Worm (Caenorhabditis elegans) whole organism, young adult: ENCODE measurements around the gene aptf-3.

Experiments
- B0336.3 ChIP-seq: fragments of 200-800 bp; sonication (Bioruptor generic); IDR thresholded peaks from 2 replicates; pipeline ENCODE4 v1.3.6; 2022; ENCODE audit warnings: missing genetic modification characterization, missing compliant biosample characterization
- F57C9.4 ChIP-seq: sonication (generic microtip); optimal IDR thresholded peaks from 2 replicates; lab custom pipeline; 2017; ENCODE audit warnings: mild to moderate bottlenecking, missing genetic modification characterization, missing compliant biosample characterization
- Y53G8AR.9 ChIP-seq: fragments of 200-800 bp; sonication (Bioruptor generic); conservative IDR thresholded peaks from 2 replicates; pipeline ENCODE4 v1.3.6; 2022; ENCODE audit warnings: missing genetic modification reagents, missing genetic modification characterization, missing compliant biosample characterization
- ama-1 ChIP-seq, 3 experiments: fragments of 150-350 bp in 1 of 3; sonication (generic microtip) in 2 of 3; optimal IDR thresholded peaks; 2 replicates each; lab custom pipeline; 2014 to 2018; ENCODE audit warnings: missing biosample characterization in 2 of 3, missing genetic modification characterization in 2 of 3, missing genetic modification reagents in 2 of 3
- cebp-1 ChIP-seq, 2 experiments: fragments of 200-800 bp in 1 of 2; sonication (Bioruptor generic) in 1 of 2; sonication (generic microtip) in 1 of 2; IDR thresholded peaks in 1 of 2; optimal IDR thresholded peaks in 1 of 2; 2 replicates each; pipeline versions ENCODE4 v1.3.6 to Lab custom; 2017 to 2022; ENCODE audit warnings: missing compliant biosample characterization in 2 of 2, missing genetic modification characterization in 2 of 2, mild to moderate bottlenecking in 1 of 2, missing genetic modification reagents in 1 of 2, moderate library complexity in 1 of 2
- cebp-2 ChIP-seq: fragments of 200-800 bp; sonication (Bioruptor generic); IDR thresholded peaks from 2 replicates; pipeline ENCODE4 v1.3.6; 2022; ENCODE audit warnings: missing genetic modification characterization, missing compliant biosample characterization
- egl-44 ChIP-seq: fragments of 200-800 bp; sonication (Bioruptor generic); IDR thresholded peaks from 2 replicates; pipeline ENCODE4 v1.3.6; 2022; ENCODE audit warnings: missing genetic modification reagents, missing genetic modification characterization, missing compliant biosample characterization
- hmg-20 ChIP-seq: fragments of 200-800 bp; sonication (Bioruptor generic); IDR thresholded peaks from 2 replicates; pipeline ENCODE4 v1.3.6; 2022; ENCODE audit warnings: missing genetic modification reagents, missing genetic modification characterization, missing compliant biosample characterization
- snpc-4 ChIP-seq, 5 experiments: fragments of 150-350 bp in 1 of 5; sonication (generic microtip) in 4 of 5; optimal IDR thresholded peaks; 2 replicates each; lab custom pipeline; 2014 to 2018; ENCODE audit warnings: missing genetic modification characterization in 5 of 5, missing biosample characterization in 3 of 5, antibody characterized with exemption in 2 of 5, mild to moderate bottlenecking in 2 of 5, missing compliant biosample characterization in 2 of 5, missing genotype in 2 of 5, moderate library complexity in 2 of 5, missing genetic modification reagents in 1 of 5
- ztf-25 ChIP-seq: fragments of 200-800 bp; sonication (Bioruptor generic); IDR thresholded peaks from 2 replicates; pipeline ENCODE4 v1.3.6; 2022; ENCODE audit warnings: missing genetic modification reagents, missing genetic modification characterization, missing compliant biosample characterization

DNA sequence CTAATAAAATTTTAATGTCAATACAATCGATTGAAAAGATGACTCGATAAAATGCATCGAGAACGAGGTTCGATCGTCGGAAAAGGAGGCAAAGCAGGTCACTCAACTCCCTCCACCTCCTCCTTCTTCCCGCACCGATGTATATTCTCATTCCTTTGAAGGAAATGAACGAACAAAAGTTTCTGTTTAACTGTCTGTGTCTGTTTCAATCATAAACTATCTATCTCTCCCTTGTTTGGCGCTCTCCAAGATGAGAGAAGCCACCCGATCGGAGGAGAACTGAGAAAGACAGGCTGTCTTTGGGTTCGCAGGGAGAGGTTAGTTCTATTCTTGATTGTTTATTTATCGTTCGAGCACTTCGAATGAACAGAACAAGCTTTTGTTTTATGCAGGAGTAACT, 47.1 kb downstream of the aptf-3 start, which contains the start of gene D2085.7:
- no peak for TF ChIP-seq ama-1 (optimal IDR thresholded peaks at IDR 0.05; lab: Kevin White, UChicago)
- no peak for TF ChIP-seq ama-1 (GFP tag; optimal IDR thresholded peaks at IDR 0.05; lab: Kevin White, UChicago)
- no peak for TF ChIP-seq snpc-4 (GFP tag; optimal IDR thresholded peaks at IDR 0.05; lab: Kevin White, UChicago)
- TF ChIP-seq snpc-4 (tag; optimal IDR thresholded peaks at IDR 0.05; lab: Kevin White, UChicago) = no peak
- no peak for TF ChIP-seq ztf-25 (GFP tag; lab: Robert Waterston, UW)
- TF ChIP-seq F57C9.4 (tag; lab: Kevin White, UChicago) = no peak
- no peak for TF ChIP-seq hmg-20 (GFP tag; lab: Robert Waterston, UW)
- no peak for TF ChIP-seq cebp-1 (GFP tag; IDR thresholded peaks at IDR 0.05; lab: Robert Waterston, UW)
- no peak for TF ChIP-seq cebp-1 (tag; optimal IDR thresholded peaks at IDR 0.05; lab: Kevin White, UChicago)
- TF ChIP-seq cebp-2 (GFP tag; lab: Robert Waterston, UW) = no peak
- no peak for TF ChIP-seq B0336.3 (GFP tag; lab: Robert Waterston, UW)
- no peak for TF ChIP-seq egl-44
- TF ChIP-seq Y53G8AR.9 = no peak
